Worm (Caenorhabditis elegans): ENCODE results near the gene F39F10.3.

- TF ChIP-seq hmg-11 (tag; optimal IDR thresholded peaks at IDR 0.05) (no peak), nhr-237 (tag; optimal IDR thresholded peaks at IDR 0.05) (no peak)
Observed at ce11 chrX:16902657-16903056, 10.9 kb downstream of the F39F10.3 start.

All from whole organism, L3 larva.